Worm (Caenorhabditis elegans) whole organism, L2 larva: ENCODE results near the gene C02D5.2.

Source experiments
- ZK546.5 ChIP-seq: sonication (generic microtip); optimal IDR thresholded peaks from 2 replicates; lab custom pipeline; 2017; ENCODE audit warnings: missing biosample characterization, missing genetic modification characterization
- lin-11 ChIP-seq: fragments of 150-350 bp; sonication (generic microtip); optimal IDR thresholded peaks from 2 replicates; lab custom pipeline; 2014; ENCODE audit warnings: missing biosample characterization, missing genetic modification characterization, inconsistent platforms, mixed read lengths
- lsy-2 ChIP-seq, 2 experiments: fragments of 150-350 bp in 1 of 2; sonication (generic microtip) in 1 of 2; optimal IDR thresholded peaks; 2 replicates each; lab custom pipeline; 2014 to 2017; ENCODE audit warnings: missing biosample characterization in 2 of 2, missing genetic modification characterization in 2 of 2

ce11 chrIII:8575359-8576101 is 18.4 kb downstream of the C02D5.2 start:
- TF ChIP-seq ZK546.5 (tag; lab: Kevin White, UChicago) (no peak), lin-11 (tag; lab: Kevin White, UChicago) (no peak), lsy-2 (tag; optimal IDR thresholded peaks at IDR 0.05; lab: Kevin White, UChicago) (no peak)
